Worm (Caenorhabditis elegans) whole organism, L2 larva: ENCODE measurements around the gene copg-1.

ENCODE experiments used
- C34F6.9 ChIP-seq: fragments of 150-350 bp; optimal IDR thresholded peaks from 2 replicates; lab custom pipeline; 2014; ENCODE audit warnings: missing biosample characterization, missing genetic modification characterization
- R02D3.7 ChIP-seq: fragments of 150-350 bp; optimal IDR thresholded peaks from 2 replicates; lab custom pipeline; 2014; ENCODE audit warnings: missing biosample characterization, missing genetic modification characterization
- aly-2 ChIP-seq: fragments of 150-350 bp; optimal IDR thresholded peaks from 2 replicates; lab custom pipeline; 2014; ENCODE audit warnings: missing biosample characterization, missing genetic modification characterization
- crh-2 ChIP-seq: sonication (generic microtip); optimal IDR thresholded peaks from 2 replicates; lab custom pipeline; 2017; ENCODE audit warnings: missing biosample characterization, missing genetic modification characterization
- elt-1 ChIP-seq: fragments of 150-350 bp; optimal IDR thresholded peaks from 2 replicates; lab custom pipeline; 2014; ENCODE audit warnings: missing biosample characterization, missing genetic modification characterization
- elt-3 ChIP-seq: sonication (generic microtip); optimal IDR thresholded peaks from 2 replicates; lab custom pipeline; 2017; ENCODE audit warnings: missing biosample characterization, missing genetic modification characterization
- fos-1 ChIP-seq: fragments of 150-350 bp; optimal IDR thresholded peaks from 2 replicates; lab custom pipeline; 2014; ENCODE audit warnings: missing biosample characterization, missing genetic modification characterization
- gmeb-1 ChIP-seq: fragments of 150-350 bp; optimal IDR thresholded peaks from 2 replicates; lab custom pipeline; 2014; ENCODE audit warnings: missing biosample characterization, missing genetic modification characterization
- lsy-2 ChIP-seq, 2 experiments: fragments of 150-350 bp in 1 of 2; sonication (generic microtip) in 1 of 2; optimal IDR thresholded peaks; 2 replicates each; lab custom pipeline; 2014 to 2017; ENCODE audit warnings: missing biosample characterization in 2 of 2, missing genetic modification characterization in 2 of 2
- nhr-10 ChIP-seq: sonication (generic microtip); optimal IDR thresholded peaks from 2 replicates; lab custom pipeline; 2017; ENCODE audit warnings: missing biosample characterization, missing genetic modification characterization
- nhr-12 ChIP-seq: fragments of 150-350 bp; optimal IDR thresholded peaks from 2 replicates; lab custom pipeline; 2014; ENCODE audit warnings: missing biosample characterization, missing genetic modification characterization
- sem-4 ChIP-seq: fragments of 150-350 bp; optimal IDR thresholded peaks from 2 replicates; lab custom pipeline; 2014; ENCODE audit warnings: missing biosample characterization, missing genetic modification reagents, missing genetic modification characterization
- snpc-4 ChIP-seq: fragments of 150-350 bp; optimal IDR thresholded peaks from 2 replicates; lab custom pipeline; 2014; ENCODE audit warnings: missing biosample characterization, missing genetic modification characterization
- unc-62 ChIP-seq: fragments of 150-350 bp; optimal IDR thresholded peaks from 2 replicates; lab custom pipeline; 2014; ENCODE audit warnings: missing biosample characterization, missing genetic modification reagents, missing genetic modification characterization

DNA sequence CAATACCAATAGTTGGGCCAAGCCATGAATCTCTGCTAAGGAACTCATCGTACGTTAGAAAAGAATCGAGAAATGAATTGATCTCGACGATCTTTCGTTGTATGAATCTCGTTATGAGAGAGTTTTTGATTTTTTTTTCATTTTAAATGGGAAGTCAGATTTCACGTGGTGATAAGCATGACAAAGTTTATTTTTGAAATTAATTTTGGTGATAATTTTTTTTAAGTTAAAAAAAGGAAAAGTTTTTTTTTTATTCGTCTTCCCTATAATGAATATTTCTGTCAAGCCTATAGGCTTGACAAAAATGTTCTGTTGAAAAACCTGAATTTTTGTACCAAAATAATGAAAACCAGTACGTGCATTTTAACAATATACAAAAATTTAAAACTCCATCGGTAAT, 15.9 kb upstream of the copg-1 start, which contains the start of gene K08F4.5:
- TF ChIP-seq elt-3 (tag; lab: Kevin White, UChicago), result no peak
- no peak for TF ChIP-seq C34F6.9 (tag; lab: Kevin White, UChicago)
- TF ChIP-seq elt-1 (tag; lab: Kevin White, UChicago), result no peak
- no peak for TF ChIP-seq gmeb-1 (tag; lab: Kevin White, UChicago)
- TF ChIP-seq aly-2 (tag; lab: Kevin White, UChicago), result no peak
- no peak for TF ChIP-seq snpc-4 (tag; lab: Kevin White, UChicago)
- no peak for TF ChIP-seq sem-4 (tag; lab: Kevin White, UChicago)
- no peak for TF ChIP-seq nhr-10 (tag; lab: Kevin White, UChicago)
- TF ChIP-seq fos-1 (tag; lab: Kevin White, UChicago), result no peak
- no peak for TF ChIP-seq nhr-12 (tag; lab: Kevin White, UChicago)
- no peak for TF ChIP-seq unc-62 (GFP tag; lab: Kevin White, UChicago)
- no peak for TF ChIP-seq R02D3.7 (tag; lab: Kevin White, UChicago)
- no peak for TF ChIP-seq crh-2 (tag; lab: Kevin White, UChicago)
- TF ChIP-seq lsy-2 (tag; optimal IDR thresholded peaks at IDR 0.05; lab: Kevin White, UChicago), result no peak
